Worm (Caenorhabditis elegans) whole organism, L4/young adult: ENCODE data around the gene F56D6.6.

Experiments used
- W03F9.2 ChIP-seq: fragments of 150-350 bp; optimal IDR thresholded peaks from 2 replicates; lab custom pipeline; 2014; ENCODE audit warnings: missing biosample characterization, missing genetic modification characterization
- dao-5 ChIP-seq: sonication (generic microtip); optimal IDR thresholded peaks from 2 replicates; lab custom pipeline; 2016; ENCODE audit warnings: missing genotype, missing genetic modification characterization, moderate library complexity, missing compliant biosample characterization

DNA sequence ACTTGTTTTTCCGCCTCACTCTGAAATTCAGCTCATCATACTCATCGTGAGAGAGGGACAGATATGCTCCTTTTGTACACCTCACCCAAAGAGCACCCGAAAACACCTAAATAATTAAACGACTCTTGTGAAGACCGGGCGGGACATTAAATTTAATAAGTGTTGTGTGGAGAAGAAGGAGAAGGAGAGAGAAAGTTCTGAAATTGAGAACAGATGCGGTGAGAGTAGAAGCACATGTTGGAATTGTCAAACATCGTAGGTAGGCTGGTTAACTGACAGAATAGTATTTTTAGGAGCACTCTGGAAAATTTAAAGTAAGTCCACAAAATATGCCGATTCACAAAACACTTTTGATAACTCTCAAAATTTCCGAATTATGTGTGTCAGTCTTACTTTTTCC, 49.5 kb upstream of the F56D6.6 start:
- TF ChIP-seq W03F9.2 (tag; lab: Kevin White, UChicago) (no peak), dao-5 (tag; lab: Kevin White, UChicago) (no peak)
